Fruit fly (Drosophila melanogaster): ENCODE measurements around the gene Alr.

The Alr gene

DNA sequence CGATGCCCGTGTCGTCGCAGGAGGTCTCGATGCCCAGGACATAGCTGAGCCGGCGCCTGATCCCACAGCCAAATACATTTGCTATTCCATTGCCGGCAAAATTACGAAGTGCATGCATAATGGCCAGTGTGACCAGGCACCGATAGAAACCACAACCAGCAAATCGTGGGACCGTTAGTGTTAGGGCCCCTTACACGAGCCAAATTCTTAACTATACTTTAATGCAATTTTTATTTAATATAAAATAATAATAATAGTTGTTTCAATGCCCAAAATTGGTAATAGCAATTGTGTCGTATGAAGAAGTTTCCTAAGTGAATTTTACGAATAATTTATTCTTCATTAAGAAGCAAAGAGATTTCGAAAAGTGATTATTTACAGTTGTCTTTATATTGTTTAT is 46.5 kb upstream of the Alr start, which contains the start of gene Tcs4 (continued):
- TF ChIP-seq kni (GFP tag; optimal IDR thresholded peaks at IDR 0.05) (no peak), sna (GFP tag; IDR thresholded peaks at IDR 0.05; ENCODE audit: partially characterized antibody) (peak; percentile 66; the same call in 1 of the 2 replicates), HLHmδ (GFP tag; optimal IDR thresholded peaks at IDR 0.05) (no peak), CG7839 (tag; optimal IDR thresholded peaks at IDR 0.05) (peak; percentile 43), ato (GFP tag; IDR thresholded peaks at IDR 0.05; ENCODE audit: partially characterized antibody) (0 out of 2 replicates have a peak, but pooled peaks have one; percentile 26), Camta (GFP tag; optimal IDR thresholded peaks at IDR 0.05) (no peak), CG12942 (GFP tag; optimal IDR thresholded peaks at IDR 0.05) (no peak), sob (GFP tag; IDR thresholded peaks at IDR 0.05) (0 out of 2 replicates have a peak, but pooled peaks have one; percentile 19), onecut (GFP tag; IDR thresholded peaks at IDR 0.05) (no peak), sim (GFP tag; IDR thresholded peaks at IDR 0.05) (no peak), CG15514 (GFP tag; optimal IDR thresholded peaks at IDR 0.05) (peak; percentile 16), Ets65A (GFP tag) (peak; percentile 67), CG8359 (GFP tag; optimal IDR thresholded peaks at IDR 0.05; ENCODE audit: borderline replicate concordance) (no peak), CG31365 (tag; optimal IDR thresholded peaks at IDR 0.05) (no peak), YL-1 (GFP tag; optimal IDR thresholded peaks at IDR 0.05) (peak; percentile 48), Chrac-16 (GFP tag; optimal IDR thresholded peaks at IDR 0.05) (no peak), Med (GFP tag) (peak; percentile 76), CG3847 (GFP tag; IDR thresholded peaks at IDR 0.05) (no peak), CG12071 (GFP tag; optimal IDR thresholded peaks at IDR 0.05) (no peak), nom (GFP tag; optimal IDR thresholded peaks at IDR 0.05) (no peak), maf-S (GFP tag; optimal IDR thresholded peaks at IDR 0.05) (no peak), Dek (tag; optimal IDR thresholded peaks at IDR 0.05) (peak; percentile 15), CG4617 (GFP tag; optimal IDR thresholded peaks at IDR 0.05; ENCODE audit: borderline replicate concordance) (peak; percentile 20), CG17912 (GFP tag; optimal IDR thresholded peaks at IDR 0.05) (no peak), sug (tag; optimal IDR thresholded peaks at IDR 0.05) (no peak), CG13296 (GFP tag; optimal IDR thresholded peaks at IDR 0.05) (no peak), CG4820 (GFP tag; optimal IDR thresholded peaks at IDR 0.05) (no peak), CG9797 (GFP tag; optimal IDR thresholded peaks at IDR 0.05) (peak; percentile 70), MBD-R2 (GFP tag; IDR thresholded peaks at IDR 0.05) (peak; percentile 82), crol (GFP tag; IDR thresholded peaks at IDR 0.05) (no peak)

DNA sequence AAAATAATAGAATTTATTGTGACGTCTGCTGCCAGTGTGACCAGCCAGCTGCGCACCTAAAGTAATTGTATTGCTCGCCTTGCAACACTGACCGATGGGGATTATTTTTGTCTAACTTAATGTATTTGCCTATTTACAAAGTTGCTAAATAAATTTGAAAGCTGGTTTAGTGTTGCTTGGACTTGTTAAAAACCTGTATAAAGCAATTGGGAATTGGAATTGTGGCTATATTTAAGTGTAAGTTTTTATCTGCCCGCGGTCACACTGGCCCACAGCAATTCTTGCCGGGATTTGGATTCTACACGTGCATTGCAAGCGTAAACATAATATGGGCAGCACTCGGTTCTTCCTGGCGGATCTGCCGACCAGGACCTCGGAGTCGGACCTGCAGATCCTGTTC is 44.0 kb upstream of the Alr start, which contains the start of the genes CG14230 and CG14232:
TSS of gene CG14230 (plus strand) at position 94 of the 400 bp plus-strand sequence.
TSS of gene CG14232 (minus strand) at position 177 of the 400 bp plus-strand sequence.
- TF ChIP-seq Lim3 (GFP tag; IDR thresholded peaks at IDR 0.05), result no peak
- TF ChIP-seq h (optimal IDR thresholded peaks at IDR 0.05), result no peak
- no peak for TF ChIP-seq CG17829 (tag; optimal IDR thresholded peaks at IDR 0.05)
- TF ChIP-seq pros (GFP tag; optimal IDR thresholded peaks at IDR 0.05), result no peak
- no peak for TF ChIP-seq crp (GFP tag; optimal IDR thresholded peaks at IDR 0.05)
- TF ChIP-seq ash1 (GFP tag; optimal IDR thresholded peaks at IDR 0.05), result no peak
- TF ChIP-seq CG14710 (tag; optimal IDR thresholded peaks at IDR 0.05), result peak; percentile 62
- TF ChIP-seq gsb (GFP tag; IDR thresholded peaks at IDR 0.05), result no peak
- no peak for TF ChIP-seq CG30403 (GFP tag; optimal IDR thresholded peaks at IDR 0.05)
- TF ChIP-seq CG3838 (GFP tag; optimal IDR thresholded peaks at IDR 0.05), result no peak
- no peak for TF ChIP-seq CG17612 (GFP tag; IDR thresholded peaks at IDR 0.05)
- TF ChIP-seq Adf1 (GFP tag; IDR thresholded peaks at IDR 0.05), result no peak
- no peak for TF ChIP-seq pfk (GFP tag; optimal IDR thresholded peaks at IDR 0.05)
- no peak for TF ChIP-seq Vsx1 (GFP tag; optimal IDR thresholded peaks at IDR 0.05)
- no peak for TF ChIP-seq Spps (tag; optimal IDR thresholded peaks at IDR 0.05)
- TF ChIP-seq Ssrp (tag; optimal IDR thresholded peaks at IDR 0.05), result no peak
- TF ChIP-seq CG18262 (tag; optimal IDR thresholded peaks at IDR 0.05), result no peak
- TF ChIP-seq CG6791 (GFP tag; IDR thresholded peaks at IDR 0.05; ENCODE audit: partially characterized antibody), result no peak
- no peak for TF ChIP-seq abd-A (tag; optimal IDR thresholded peaks at IDR 0.05)
- no peak for TF ChIP-seq ci (GFP tag; IDR thresholded peaks at IDR 0.05)
- TF ChIP-seq ERR (GFP tag; optimal IDR thresholded peaks at IDR 0.05), result no peak
- no peak for TF ChIP-seq CG32772 (GFP tag; IDR thresholded peaks at IDR 0.05)
